Fruit fly (Drosophila melanogaster): ENCODE results near the gene GluClalpha.

DNA sequence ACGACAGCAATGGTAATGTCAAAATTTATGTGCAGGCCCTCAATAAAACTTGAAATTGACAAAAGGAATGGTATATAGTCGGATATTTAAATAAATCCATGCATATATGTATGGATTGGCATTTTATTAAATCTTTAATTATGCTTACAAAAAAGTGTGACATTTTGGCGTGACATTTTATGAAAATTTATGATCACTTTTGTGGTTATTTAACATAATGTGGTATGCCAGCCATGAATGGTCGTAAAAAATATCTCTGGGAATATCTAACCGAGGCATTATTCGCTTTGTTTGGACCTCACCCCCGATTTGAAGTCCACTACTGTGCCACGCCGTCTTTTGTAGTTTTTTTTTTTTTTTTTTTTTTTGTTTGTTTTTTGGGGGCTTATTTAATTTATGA, 73.0 kb downstream of the GluClalpha start:
- TF ChIP-seq Abd-B (GFP tag; optimal IDR thresholded peaks at IDR 0.05), result no peak
- no peak for TF ChIP-seq foxo (GFP tag; optimal IDR thresholded peaks at IDR 0.05)
- TF ChIP-seq Vsx2 (GFP tag; optimal IDR thresholded peaks at IDR 0.05; ENCODE audit: partially characterized antibody), result no peak
- TF ChIP-seq pan (optimal IDR thresholded peaks at IDR 0.05), result no peak
- TF ChIP-seq CG9705 (GFP tag; optimal IDR thresholded peaks at IDR 0.05), result no peak
- no peak for TF ChIP-seq CrebA (GFP tag; optimal IDR thresholded peaks at IDR 0.05; ENCODE audit: borderline replicate concordance)
- no peak for TF ChIP-seq GATAd (GFP tag; optimal IDR thresholded peaks at IDR 0.05)
- no peak for TF ChIP-seq dsf (GFP tag; optimal IDR thresholded peaks at IDR 0.05; ENCODE audit: borderline replicate concordance)
- TF ChIP-seq Rel (GFP tag; optimal IDR thresholded peaks at IDR 0.05), result no peak
- no peak for TF ChIP-seq Rel (tag; optimal IDR thresholded peaks at IDR 0.05)
- TF ChIP-seq rgr (GFP tag; optimal IDR thresholded peaks at IDR 0.05), result no peak
- TF ChIP-seq lola (GFP tag; optimal IDR thresholded peaks at IDR 0.05), result no peak
- TF ChIP-seq h (GFP tag; optimal IDR thresholded peaks at IDR 0.05), result no peak
- TF ChIP-seq HLH106 (tag; optimal IDR thresholded peaks at IDR 0.05), result no peak
- no peak for TF ChIP-seq br (GFP tag; optimal IDR thresholded peaks at IDR 0.05)

Measured in whole organism, wandering third instar larva.